Worm (Caenorhabditis elegans): ENCODE results near the gene B0244.15.

DNA sequence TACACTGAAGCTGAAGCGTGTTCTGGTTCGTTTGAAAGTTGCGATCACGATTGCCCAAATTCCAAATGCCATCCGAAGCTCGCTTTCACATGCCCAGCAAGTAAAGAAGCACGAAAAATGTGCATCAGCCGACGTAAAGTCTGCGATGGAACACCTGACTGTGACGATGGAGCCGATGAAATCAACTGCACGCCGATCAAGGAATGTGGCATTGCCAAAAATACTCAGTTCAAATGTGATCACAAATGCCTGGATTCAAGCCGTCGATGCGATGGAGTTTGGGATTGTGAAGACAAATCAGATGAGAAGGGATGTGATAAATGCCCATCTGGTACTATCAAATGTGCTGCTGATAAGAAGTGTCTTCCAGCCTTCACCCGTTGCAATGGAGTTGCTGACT lies 13.8 kb upstream of the B0244.15 start:
- no peak for TF ChIP-seq lin-13 (GFP tag; optimal IDR thresholded peaks at IDR 0.05)
- TF ChIP-seq lin-11 (tag; optimal IDR thresholded peaks at IDR 0.05): no peak
- TF ChIP-seq elt-1 (tag; optimal IDR thresholded peaks at IDR 0.05): no peak
- no peak for TF ChIP-seq ama-1 (optimal IDR thresholded peaks at IDR 0.05)
- TF ChIP-seq ztf-1 (GFP tag; conservative IDR thresholded peaks at IDR 0.05): no peak
- TF ChIP-seq sma-9 (GFP tag; optimal IDR thresholded peaks at IDR 0.05): no peak
- no peak for TF ChIP-seq sma-9 (tag; optimal IDR thresholded peaks at IDR 0.05)
